Worm (Caenorhabditis elegans): ENCODE results near the gene K11D9.3.

K11D9.3 gene

ce11 chrIII:10819778-10820177, 17.8 kb upstream of the K11D9.3 start:
- TF ChIP-seq nhr-80 (tag; optimal IDR thresholded peaks at IDR 0.05), result peak; percentile 4
- peak; percentile 74; the same call in 1 of the 2 replicates for TF ChIP-seq nfyb-1 (GFP tag; IDR thresholded peaks at IDR 0.05)
- TF ChIP-seq madf-6 (GFP tag; IDR thresholded peaks at IDR 0.05), result 0 out of 2 replicates have a peak, but pooled peaks have one; percentile 17
- no peak for TF ChIP-seq cebp-1 (GFP tag; IDR thresholded peaks at IDR 0.05)
- peak; percentile 34 for TF ChIP-seq cebp-1 (tag; optimal IDR thresholded peaks at IDR 0.05)
- TF ChIP-seq F37B4.10 (GFP tag; IDR thresholded peaks at IDR 0.05), result no peak
- TF ChIP-seq nhr-90 (tag; optimal IDR thresholded peaks at IDR 0.05), result peak; percentile 20
- peak; percentile 26 for TF ChIP-seq lin-54 (GFP tag; optimal IDR thresholded peaks at IDR 0.05)
- TF ChIP-seq snpc-1.3 (tag; optimal IDR thresholded peaks at IDR 0.05; ENCODE audit: insufficient read depth), result no peak
- TF ChIP-seq hlh-12 (tag; optimal IDR thresholded peaks at IDR 0.05), result no peak
- TF ChIP-seq cebp-2 (GFP tag; IDR thresholded peaks at IDR 0.05), result peak; percentile 77; the same call in 1 of the 2 replicates
- TF ChIP-seq K12H6.12 (tag; optimal IDR thresholded peaks at IDR 0.05), result peak; percentile 52
- TF ChIP-seq mcd-1 (GFP tag; IDR thresholded peaks at IDR 0.05), result peak; percentile 35; the same call in 1 of the 2 replicates
- TF ChIP-seq chd-7 (tag; optimal IDR thresholded peaks at IDR 0.05), result peak; percentile 65
- no peak for TF ChIP-seq hsf-1 (GFP tag; IDR thresholded peaks at IDR 0.05)
- TF ChIP-seq ceh-100 (GFP tag; IDR thresholded peaks at IDR 0.05), result no peak
- peak; percentile 21 for TF ChIP-seq somi-1 (GFP tag; optimal IDR thresholded peaks at IDR 0.05)
- TF ChIP-seq zfh-2 (GFP tag; conservative IDR thresholded peaks at IDR 0.05), result peak; percentile 82
- TF ChIP-seq nhr-27 (tag; optimal IDR thresholded peaks at IDR 0.05), result no peak
- no peak for TF ChIP-seq B0261.1 (tag; optimal IDR thresholded peaks at IDR 0.05)
- TF ChIP-seq hmg-1.2 (GFP tag; IDR thresholded peaks at IDR 0.05), result peak; percentile 51; the same call in 1 of the 2 replicates

DNA sequence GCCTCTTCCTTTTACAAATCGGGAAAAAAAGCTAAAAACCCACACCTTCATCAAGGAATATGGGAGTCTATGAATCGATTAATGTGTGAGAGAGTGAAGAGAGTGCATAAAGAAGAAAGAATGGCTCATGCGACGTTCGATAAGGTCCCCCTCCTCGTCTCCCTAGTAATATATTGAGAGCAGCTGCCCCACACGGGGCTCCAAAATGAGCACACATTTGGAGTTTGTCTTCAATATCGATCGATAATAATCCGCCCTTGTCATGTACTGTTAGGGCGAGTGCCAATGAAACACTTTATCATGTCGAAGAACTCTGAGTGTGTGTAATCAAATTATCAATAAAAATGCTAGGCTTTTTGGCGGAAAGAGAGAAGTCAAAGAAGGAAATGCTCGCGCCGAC, 17.2 kb upstream of the K11D9.3 start:
- no peak for TF ChIP-seq lsy-27 (tag; optimal IDR thresholded peaks at IDR 0.05; ENCODE audit: borderline replicate concordance, insufficient read depth)
- 0 out of 2 replicates have a peak, but pooled peaks have one; percentile 51 for TF ChIP-seq aptf-3 (GFP tag; IDR thresholded peaks at IDR 0.05)
- TF ChIP-seq chd-7 (tag; optimal IDR thresholded peaks at IDR 0.05), result no peak
- TF ChIP-seq F52B5.7 (tag; optimal IDR thresholded peaks at IDR 0.05), result no peak
- 0 out of 2 replicates have a peak, but pooled peaks have one; percentile 8 for TF ChIP-seq lin-26 (GFP tag; IDR thresholded peaks at IDR 0.05)
- no peak for TF ChIP-seq Y67H2A.10 (GFP tag; conservative IDR thresholded peaks at IDR 0.05)
- no peak for TF ChIP-seq let-526 (GFP tag; IDR thresholded peaks at IDR 0.05)
- no peak for TF ChIP-seq K12H6.12 (tag; optimal IDR thresholded peaks at IDR 0.05)
- no peak for TF ChIP-seq snpc-3.4 (tag; optimal IDR thresholded peaks at IDR 0.05)
- no peak for TF ChIP-seq ZK185.1 (tag; optimal IDR thresholded peaks at IDR 0.05; ENCODE audit: poor library complexity, severe bottlenecking)
- no peak for TF ChIP-seq lin-54 (GFP tag; optimal IDR thresholded peaks at IDR 0.05)
- TF ChIP-seq hmg-20 (GFP tag; IDR thresholded peaks at IDR 0.05), result no peak
- TF ChIP-seq unc-130 (GFP tag; optimal IDR thresholded peaks at IDR 0.05), result no peak
- TF ChIP-seq mcd-1 (GFP tag; IDR thresholded peaks at IDR 0.05), result no peak
- no peak for TF ChIP-seq mel-28 (tag; optimal IDR thresholded peaks at IDR 0.05; ENCODE audit: borderline replicate concordance)
- TF ChIP-seq dox-1 (GFP tag; IDR thresholded peaks at IDR 0.05), result 0 out of 2 replicates have a peak, but pooled peaks have one; percentile 23
- no peak for TF ChIP-seq madf-6 (GFP tag; IDR thresholded peaks at IDR 0.05)
- TF ChIP-seq nhr-90 (tag; optimal IDR thresholded peaks at IDR 0.05), result no peak
- TF ChIP-seq F39B2.1 (GFP tag; IDR thresholded peaks at IDR 0.05), result no peak
- no peak for TF ChIP-seq Y56A3A.18 (GFP tag; IDR thresholded peaks at IDR 0.05)
- no peak for TF ChIP-seq nhr-179 (tag; optimal IDR thresholded peaks at IDR 0.05)
- TF ChIP-seq ztf-18 (tag; optimal IDR thresholded peaks at IDR 0.05), result no peak
- no peak for TF ChIP-seq K11D2.4 (GFP tag; IDR thresholded peaks at IDR 0.05)
- peak; percentile 42 for TF ChIP-seq nhr-80 (tag; optimal IDR thresholded peaks at IDR 0.05)
- peak; percentile 29 for TF ChIP-seq ama-1 (optimal IDR thresholded peaks at IDR 0.05)
- no peak for TF ChIP-seq ama-1 (GFP tag; optimal IDR thresholded peaks at IDR 0.05)
- no peak for TF ChIP-seq F23B12.7 (tag; optimal IDR thresholded peaks at IDR 0.05; ENCODE audit: insufficient read depth)
- TF ChIP-seq ztf-6 (GFP tag; IDR thresholded peaks at IDR 0.05), result no peak
- no peak for TF ChIP-seq cebp-1 (GFP tag; IDR thresholded peaks at IDR 0.05)
- no peak for TF ChIP-seq cebp-1 (tag; optimal IDR thresholded peaks at IDR 0.05)
- TF ChIP-seq tbx-9 (tag; optimal IDR thresholded peaks at IDR 0.05; ENCODE audit: borderline replicate concordance), result no peak
- no peak for TF ChIP-seq madf-8 (GFP tag; conservative IDR thresholded peaks at IDR 0.05)
- TF ChIP-seq madf-10 (tag; optimal IDR thresholded peaks at IDR 0.05), result no peak
- TF ChIP-seq let-607 (tag; optimal IDR thresholded peaks at IDR 0.05), result no peak
